Worm (Caenorhabditis elegans) whole organism, L1 larva: ENCODE measurements around the gene tpst-1.

ENCODE experiments used
- C16A3.4 ChIP-seq: fragments of 150-350 bp; optimal IDR thresholded peaks from 2 replicates; lab custom pipeline; 2014; ENCODE audit warnings: missing biosample characterization, missing genetic modification characterization
- C34B4.2 ChIP-seq: sonication (generic microtip); optimal IDR thresholded peaks from 2 replicates; lab custom pipeline; 2017; ENCODE audit warnings: mild to moderate bottlenecking, missing genetic modification characterization, missing compliant biosample characterization
- Y116A8C.19 ChIP-seq: sonication (generic microtip); optimal IDR thresholded peaks from 2 replicates; lab custom pipeline; 2016; ENCODE audit warnings: missing compliant biosample characterization, missing genetic modification characterization, borderline replicate concordance
- aha-1 ChIP-seq: fragments of 150-350 bp; optimal IDR thresholded peaks from 2 replicates; lab custom pipeline; 2014; ENCODE audit warnings: missing biosample characterization, missing genetic modification characterization
- alr-1 ChIP-seq: fragments of 200-800 bp; sonication (Bioruptor generic); optimal IDR thresholded peaks from 2 replicates; lab custom pipeline; 2018; ENCODE audit warnings: borderline replicate concordance, mild to moderate bottlenecking, missing genetic modification characterization, missing compliant biosample characterization
- ama-1 ChIP-seq: fragments of 150-350 bp; optimal IDR thresholded peaks from 2 replicates; lab custom pipeline; 2014
- blmp-1 ChIP-seq: fragments of 150-350 bp; optimal IDR thresholded peaks from 2 replicates; lab custom pipeline; 2014; ENCODE audit warnings: missing biosample characterization, missing genetic modification characterization
- ceh-82 ChIP-seq, 3 experiments: fragments of 150-350 bp in 1 of 3; sonication (generic microtip) in 2 of 3; optimal IDR thresholded peaks; 2 replicates each; lab custom pipeline; 2014 to 2017; ENCODE audit warnings: missing biosample characterization in 3 of 3, missing genetic modification characterization in 3 of 3
- ceh-88 ChIP-seq: fragments of 200-800 bp; sonication (Bioruptor generic); IDR thresholded peaks from 2 replicates; pipeline ENCODE4 v1.3.6; 2022; ENCODE audit warnings: missing genetic modification characterization, missing compliant biosample characterization
- ceh-90 ChIP-seq: sonication (generic microtip); optimal IDR thresholded peaks from 2 replicates; lab custom pipeline; 2016; ENCODE audit warnings: missing genetic modification characterization, missing compliant biosample characterization
- ces-1 ChIP-seq: fragments of 150-350 bp; optimal IDR thresholded peaks from 2 replicates; lab custom pipeline; 2014; ENCODE audit warnings: missing biosample characterization, missing genetic modification reagents, missing genetic modification characterization
- efl-3 ChIP-seq: fragments of 200-800 bp; sonication (Bioruptor generic); optimal IDR thresholded peaks from 2 replicates; lab custom pipeline; 2018; ENCODE audit warnings: mild to moderate bottlenecking, missing genetic modification characterization, missing compliant biosample characterization
- egl-27 ChIP-seq, 2 experiments: fragments of 150-350 bp in 1 of 2; sonication (generic microtip); optimal IDR thresholded peaks; 3 replicates each; lab custom pipeline; 2017 to 2018; ENCODE audit warnings: missing biosample characterization in 2 of 2, missing genetic modification characterization in 2 of 2, missing genetic modification reagents in 2 of 2
- elt-2 ChIP-seq: sonication (generic microtip); optimal IDR thresholded peaks from 2 replicates; lab custom pipeline; 2016; ENCODE audit warnings: missing genetic modification characterization, mild to moderate bottlenecking, inconsistent platforms, missing compliant biosample characterization, missing genetic modification reagents
- elt-3 ChIP-seq, 6 experiments: fragments of 150-350 bp in 1 of 6; sonication (generic microtip); optimal IDR thresholded peaks; 2 replicates each; lab custom pipeline; 2017 to 2018; ENCODE audit warnings: missing biosample characterization in 6 of 6, missing genetic modification characterization in 6 of 6, inconsistent platforms in 1 of 6
- ets-5 ChIP-seq: fragments of 200-800 bp; sonication (Bioruptor generic); IDR thresholded peaks from 2 replicates; pipeline ENCODE4 v1.3.6; 2022; ENCODE audit warnings: missing genetic modification characterization, missing compliant biosample characterization
- fkh-4 ChIP-seq: sonication (generic microtip); optimal IDR thresholded peaks from 2 replicates; lab custom pipeline; 2016; ENCODE audit warnings: missing compliant biosample characterization, missing genetic modification characterization, borderline replicate concordance
- grh-1 ChIP-seq: fragments of 200-800 bp; sonication (Bioruptor generic); IDR thresholded peaks from 2 replicates; pipeline ENCODE4 v1.3.6; 2022; ENCODE audit warnings: missing genetic modification reagents, missing genetic modification characterization, missing compliant biosample characterization
- hlh-17 ChIP-seq: fragments of 200-800 bp; sonication (Bioruptor generic); optimal IDR thresholded peaks from 2 replicates; lab custom pipeline; 2018; ENCODE audit warnings: missing genetic modification characterization, mild to moderate bottlenecking, missing compliant biosample characterization, moderate library complexity, borderline replicate concordance
- hlh-4 ChIP-seq: sonication (generic microtip); optimal IDR thresholded peaks from 2 replicates; lab custom pipeline; 2016; ENCODE audit warnings: mild to moderate bottlenecking, missing genetic modification characterization, missing compliant biosample characterization
- irx-1 ChIP-seq: sonication (generic microtip); optimal IDR thresholded peaks from 2 replicates; lab custom pipeline; 2016; ENCODE audit warnings: missing genetic modification characterization, missing compliant biosample characterization
- isw-1 ChIP-seq: fragments of 200-800 bp; sonication (Bioruptor generic); IDR thresholded peaks from 2 replicates; pipeline ENCODE4 v1.3.6; 2022; ENCODE audit warnings: missing genetic modification characterization, missing compliant biosample characterization
- jun-1 ChIP-seq: fragments of 150-350 bp; optimal IDR thresholded peaks from 2 replicates; lab custom pipeline; 2014; ENCODE audit warnings: missing biosample characterization, missing genetic modification reagents, missing genetic modification characterization
- lin-14 ChIP-seq: fragments of 200-800 bp; sonication (Bioruptor generic); optimal IDR thresholded peaks from 2 replicates; lab custom pipeline; 2018; ENCODE audit warnings: mild to moderate bottlenecking, missing genetic modification characterization, moderate library complexity, missing compliant biosample characterization
- lin-35 ChIP-seq, 2 experiments: fragments of 150-350 bp; optimal IDR thresholded peaks; 2 replicates each; lab custom pipeline; 2014; ENCODE audit warnings: missing biosample characterization in 2 of 2, missing genetic modification characterization in 2 of 2, missing genetic modification reagents in 2 of 2
- lsy-2 ChIP-seq, 2 experiments: fragments of 150-350 bp; optimal IDR thresholded peaks; 2 replicates each; lab custom pipeline; 2014; ENCODE audit warnings: missing biosample characterization in 2 of 2, missing genetic modification characterization in 2 of 2
- mab-9 ChIP-seq: fragments of 200-800 bp; sonication (Bioruptor generic); IDR thresholded peaks from 2 replicates; pipeline ENCODE4 v1.3.6; 2022; ENCODE audit warnings: missing genetic modification reagents, missing genetic modification characterization, missing compliant biosample characterization
- mdl-1 ChIP-seq, 2 experiments: fragments of 150-350 bp; optimal IDR thresholded peaks; 2 replicates each; lab custom pipeline; 2014 to 2017; ENCODE audit warnings: missing biosample characterization in 2 of 2, missing genetic modification characterization in 2 of 2, inconsistent platforms in 1 of 2
- nhr-11 ChIP-seq: fragments of 150-350 bp; optimal IDR thresholded peaks from 2 replicates; lab custom pipeline; 2014; ENCODE audit warnings: missing biosample characterization, missing genetic modification characterization
- nhr-20 ChIP-seq: sonication (generic microtip); optimal IDR thresholded peaks from 2 replicates; lab custom pipeline; 2016; ENCODE audit warnings: mild to moderate bottlenecking, missing genetic modification characterization, missing compliant biosample characterization
- nhr-28 ChIP-seq: fragments of 150-350 bp; optimal IDR thresholded peaks from 2 replicates; lab custom pipeline; 2014; ENCODE audit warnings: missing biosample characterization, missing genetic modification characterization
- nhr-77 ChIP-seq: fragments of 150-350 bp; optimal IDR thresholded peaks from 2 replicates; lab custom pipeline; 2014; ENCODE audit warnings: missing biosample characterization, missing genetic modification characterization
- nhr-84 ChIP-seq: sonication (generic microtip); optimal IDR thresholded peaks from 2 replicates; lab custom pipeline; 2017; ENCODE audit warnings: missing biosample characterization, missing genetic modification characterization
- pax-3 ChIP-seq: fragments of 200-800 bp; sonication (Bioruptor generic); optimal IDR thresholded peaks from 2 replicates; lab custom pipeline; 2018; ENCODE audit warnings: mild to moderate bottlenecking, missing genetic modification characterization, moderate library complexity, missing compliant biosample characterization
- pqm-1 ChIP-seq: sonication (generic microtip); optimal IDR thresholded peaks from 3 replicates; lab custom pipeline; 2017; ENCODE audit warnings: missing biosample characterization, missing genetic modification characterization
- skn-1 ChIP-seq: fragments of 150-350 bp; optimal IDR thresholded peaks from 2 replicates; lab custom pipeline; 2014; ENCODE audit warnings: missing biosample characterization, missing genetic modification characterization
- snu-23 ChIP-seq: sonication (generic microtip); optimal IDR thresholded peaks from 2 replicates; lab custom pipeline; 2016; ENCODE audit warnings: missing genetic modification characterization, missing compliant biosample characterization
- sup-37 ChIP-seq: fragments of 200-800 bp; sonication (Bioruptor generic); optimal IDR thresholded peaks from 2 replicates; lab custom pipeline; 2018; ENCODE audit warnings: mild to moderate bottlenecking, missing genetic modification characterization, missing compliant biosample characterization
- tbx-2 ChIP-seq: sonication (generic microtip); optimal IDR thresholded peaks from 2 replicates; lab custom pipeline; 2016; ENCODE audit warnings: missing genetic modification characterization, missing compliant biosample characterization
- unc-86 ChIP-seq: sonication (generic microtip); optimal IDR thresholded peaks from 2 replicates; lab custom pipeline; 2016; ENCODE audit warnings: missing genetic modification characterization, missing compliant biosample characterization
- unc-98 ChIP-seq: fragments of 200-800 bp; sonication (Bioruptor generic); IDR thresholded peaks from 2 replicates; pipeline ENCODE4 v1.3.6; 2022; ENCODE audit warnings: missing genetic modification characterization, missing compliant biosample characterization
- xbp-1 ChIP-seq: sonication (generic microtip); optimal IDR thresholded peaks from 2 replicates; lab custom pipeline; 2016; ENCODE audit warnings: missing genetic modification characterization, missing compliant biosample characterization
- zip-4 ChIP-seq: fragments of 200-800 bp; sonication (Bioruptor generic); optimal IDR thresholded peaks from 2 replicates; lab custom pipeline; 2018; ENCODE audit warnings: mild to moderate bottlenecking, missing genetic modification characterization, moderate library complexity, missing compliant biosample characterization
- ztf-11 ChIP-seq, 2 experiments: sonication (generic microtip); optimal IDR thresholded peaks; 2 replicates each; lab custom pipeline; 2016 to 2017; ENCODE audit warnings: missing genetic modification characterization in 2 of 2, missing biosample characterization in 1 of 2, missing compliant biosample characterization in 1 of 2
- ztf-4 ChIP-seq: fragments of 150-350 bp; optimal IDR thresholded peaks from 2 replicates; lab custom pipeline; 2014; ENCODE audit warnings: missing biosample characterization, missing genetic modification characterization

The tpst-1 gene

ce11 chrIII:12673382-12673970 is 11.4 kb upstream of the tpst-1 start, which contains the start of the genes taf-7.2 and elpc-2 (continued):
- TF ChIP-seq ceh-82 (tag; optimal IDR thresholded peaks at IDR 0.05; lab: Kevin White, UChicago) (peak in 2 of 3 experiments; percentile 21 to 42), elt-3 (tag; optimal IDR thresholded peaks at IDR 0.05; lab: Kevin White, UChicago) (no peak), xbp-1 (tag; lab: Kevin White, UChicago) (peak; percentile 63), egl-27 (tag; optimal IDR thresholded peaks at IDR 0.05; lab: Kevin White, UChicago) (no peak), ztf-11 (tag; optimal IDR thresholded peaks at IDR 0.05; lab: Kevin White, UChicago) (peak in 1 of 2 experiments; percentile 87), alr-1 (no peak), ztf-4 (tag; lab: Kevin White, UChicago) (no peak), C16A3.4 (tag; lab: Kevin White, UChicago) (no peak), pax-3 (tag; lab: Kevin White, UChicago) (peak; percentile 32), ama-1 (lab: Kevin White, UChicago) (no peak), ces-1 (GFP tag; lab: Kevin White, UChicago) (no peak), mab-9 (GFP tag; lab: Robert Waterston, UW) (no peak), nhr-77 (tag; lab: Kevin White, UChicago) (no peak), nhr-20 (peak; percentile 41), elt-2 (tag; lab: Kevin White, UChicago) (peak; percentile 29), C34B4.2 (tag; lab: Kevin White, UChicago) (no peak), sup-37 (GFP tag; lab: Kevin White, UChicago) (no peak), skn-1 (tag; lab: Kevin White, UChicago) (no peak), aha-1 (tag; lab: Kevin White, UChicago) (no peak), efl-3 (no peak), zip-4 (GFP tag; lab: Kevin White, UChicago) (no peak), irx-1 (peak; percentile 90), lsy-2 (tag; optimal IDR thresholded peaks at IDR 0.05; lab: Kevin White, UChicago) (peak; percentile 33 to 66), tbx-2 (tag; lab: Kevin White, UChicago) (peak; percentile 81), ceh-90 (tag; lab: Kevin White, UChicago) (peak; percentile 94), grh-1 (GFP tag; lab: Robert Waterston, UW) (no peak), lin-14 (GFP tag; lab: Kevin White, UChicago) (no peak), ceh-88 (GFP tag; lab: Robert Waterston, UW) (no peak), nhr-84 (no peak), jun-1 (tag; lab: Kevin White, UChicago) (no peak), pqm-1 (tag; lab: Kevin White, UChicago) (no peak), ets-5 (GFP tag; lab: Robert Waterston, UW) (no peak), blmp-1 (tag; lab: Kevin White, UChicago) (no peak), snu-23 (GFP tag; lab: Kevin White, UChicago) (no peak), nhr-11 (tag; lab: Kevin White, UChicago) (no peak), lin-35 (GFP tag; optimal IDR thresholded peaks at IDR 0.05; lab: Kevin White, UChicago) (no peak), unc-86 (tag; lab: Kevin White, UChicago) (peak; percentile 43), hlh-17 (no peak), hlh-4 (tag; lab: Kevin White, UChicago) (no peak), unc-98 (GFP tag; lab: Robert Waterston, UW) (peak; percentile 57), mdl-1 (tag; optimal IDR thresholded peaks at IDR 0.05; lab: Kevin White, UChicago) (no peak), fkh-4 (tag; lab: Kevin White, UChicago) (peak; percentile 93), nhr-28 (no peak), isw-1 (GFP tag; lab: Robert Waterston, UW) (no peak), Y116A8C.19 (tag; lab: Kevin White, UChicago) (peak; percentile 23)
- TF ChIP-seq, all 84 proteins: peak for 26
